Worm (Caenorhabditis elegans): ENCODE results near the gene F53F4.15.

Gene F53F4.15

DNA sequence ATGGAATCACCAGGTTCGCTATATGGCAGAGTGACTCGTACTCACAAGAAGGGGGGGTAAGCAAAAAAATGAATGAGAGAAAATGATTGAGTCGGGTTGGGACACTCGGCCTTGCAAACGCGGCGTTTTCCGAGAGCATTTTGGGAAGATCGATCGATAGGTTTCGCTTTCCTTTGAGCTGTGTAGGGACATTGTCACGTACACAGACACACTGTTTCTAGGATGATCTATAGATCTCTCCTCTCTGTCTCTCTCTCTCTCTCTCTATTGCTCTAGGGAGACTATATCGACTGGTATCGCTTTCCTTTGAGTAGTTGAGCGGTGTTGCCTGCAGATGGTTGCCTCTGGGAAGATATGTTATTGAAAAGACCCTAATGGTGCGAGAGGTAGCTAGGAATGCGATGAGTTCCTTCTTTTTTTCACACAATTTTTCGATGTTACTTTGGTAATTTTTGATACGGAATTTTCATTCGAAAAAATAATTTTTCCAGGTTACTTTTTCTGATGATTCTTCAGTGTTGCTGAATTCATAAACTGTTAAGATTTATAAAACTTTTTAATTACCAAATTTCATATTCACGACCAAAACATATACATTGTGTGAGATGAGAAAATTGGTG, 29.1 kb downstream of the F53F4.15 start, which contains the start of gene H37A05.4 (continued):
- TF ChIP-seq Y95B8A.8 (GFP tag; IDR thresholded peaks at IDR 0.05) (peak; percentile 62), hlh-12 (tag; optimal IDR thresholded peaks at IDR 0.05) (no peak), athp-1 (tag; optimal IDR thresholded peaks at IDR 0.05) (peak; percentile 89), F57A8.1 (GFP tag; optimal IDR thresholded peaks at IDR 0.05) (no peak), lag-1 (GFP tag; IDR thresholded peaks at IDR 0.05) (no peak), Y53F4B.3 (GFP tag; IDR thresholded peaks at IDR 0.05) (no peak), hmg-1.2 (GFP tag; IDR thresholded peaks at IDR 0.05) (peak; percentile 52), madf-10 (tag; optimal IDR thresholded peaks at IDR 0.05) (peak; percentile 20), die-1 (tag; optimal IDR thresholded peaks at IDR 0.05) (peak; percentile 30), xnd-1 (tag; optimal IDR thresholded peaks at IDR 0.05) (no peak), F33H1.4 (GFP tag; IDR thresholded peaks at IDR 0.05) (0 out of 2 replicates have a peak, but pooled peaks have one; percentile 11), unc-130 (GFP tag; optimal IDR thresholded peaks at IDR 0.05) (no peak), gei-17 (GFP tag; optimal IDR thresholded peaks at IDR 0.05) (no peak), F52B5.7 (tag; optimal IDR thresholded peaks at IDR 0.05) (peak; percentile 86), tbx-9 (tag; optimal IDR thresholded peaks at IDR 0.05; ENCODE audit: borderline replicate concordance) (no peak), somi-1 (GFP tag; optimal IDR thresholded peaks at IDR 0.05) (no peak), F23B12.7 (tag; optimal IDR thresholded peaks at IDR 0.05; ENCODE audit: insufficient read depth) (no peak), rpc-1 (optimal IDR thresholded peaks at IDR 0.05) (no peak), rpc-1 (tag; optimal IDR thresholded peaks at IDR 0.05) (no peak), lin-54 (GFP tag; optimal IDR thresholded peaks at IDR 0.05) (peak; percentile 8), lsl-1 (GFP tag; optimal IDR thresholded peaks at IDR 0.05) (peak; percentile 14), nhr-80 (tag; optimal IDR thresholded peaks at IDR 0.05) (peak; percentile 63), rcor-1 (GFP tag; IDR thresholded peaks at IDR 0.05) (no peak), ceh-100 (GFP tag; IDR thresholded peaks at IDR 0.05) (peak; percentile 21; the same call in 1 of the 2 replicates), F22D6.2 (tag; optimal IDR thresholded peaks at IDR 0.05) (peak; percentile 5), T07F8.4 (tag; optimal IDR thresholded peaks at IDR 0.05) (no peak), lin-26 (GFP tag; IDR thresholded peaks at IDR 0.05) (peak; percentile 54), lin-40 (tag; optimal IDR thresholded peaks at IDR 0.05) (peak; percentile 65), efl-1 (GFP tag; optimal IDR thresholded peaks at IDR 0.05) (no peak), ztf-22 (GFP tag; optimal IDR thresholded peaks at IDR 0.05) (peak; percentile 10), chd-7 (tag; optimal IDR thresholded peaks at IDR 0.05) (peak; percentile 55), Y67H2A.10 (GFP tag; conservative IDR thresholded peaks at IDR 0.05) (peak; percentile 26; the same call in 1 of the 2 replicates), ccch-3 (GFP tag; optimal IDR thresholded peaks at IDR 0.05) (no peak), snpc-1.3 (tag; optimal IDR thresholded peaks at IDR 0.05; ENCODE audit: insufficient read depth) (no peak), ztf-6 (GFP tag; IDR thresholded peaks at IDR 0.05) (no peak), mxl-1 (tag; optimal IDR thresholded peaks at IDR 0.05) (no peak), sea-2 (GFP tag; IDR thresholded peaks at IDR 0.05) (peak; percentile 15; the same call in 1 of the 2 replicates), ceh-91 (GFP tag; IDR thresholded peaks at IDR 0.05) (no peak), F37B4.10 (GFP tag; IDR thresholded peaks at IDR 0.05) (no peak), nfya-1 (tag; optimal IDR thresholded peaks at IDR 0.05; ENCODE audit: borderline replicate concordance, insufficient read depth) (no peak), mel-28 (tag; optimal IDR thresholded peaks at IDR 0.05; ENCODE audit: borderline replicate concordance) (no peak)
